Worm (Caenorhabditis elegans): Measurements from ENCODE around the gene gcp-2.1.

The gcp-2.1 gene

ce11 chrX:357792-358191, 56.2 kb downstream of the gcp-2.1 start, which contains the start of gene C04E7.1:
TSS of gene C04E7.1 (plus strand) at chrX:358092.
- no peak for TF ChIP-seq ttx-3 (tag; optimal IDR thresholded peaks at IDR 0.05)
- TF ChIP-seq fkh-10 (GFP tag; optimal IDR thresholded peaks at IDR 0.05): no peak
- TF ChIP-seq hlh-8 (tag; optimal IDR thresholded peaks at IDR 0.05): no peak
- TF ChIP-seq ceh-30 (tag; optimal IDR thresholded peaks at IDR 0.05): no peak
- no peak for TF ChIP-seq fkh-6 (tag; optimal IDR thresholded peaks at IDR 0.05)
- TF ChIP-seq ceh-34 (tag; optimal IDR thresholded peaks at IDR 0.05): no peak
- no peak for TF ChIP-seq C08G9.2 (tag; optimal IDR thresholded peaks at IDR 0.05)
- no peak for TF ChIP-seq ztf-16 (tag; optimal IDR thresholded peaks at IDR 0.05)
